Worm (Caenorhabditis elegans) whole organism, L4/young adult: ENCODE data around the gene idpc-5.

ENCODE experiments used
- W03F9.2 ChIP-seq: fragments of 150-350 bp; optimal IDR thresholded peaks from 2 replicates; lab custom pipeline; 2014; ENCODE audit warnings: missing biosample characterization, missing genetic modification characterization
- dao-5 ChIP-seq: sonication (generic microtip); optimal IDR thresholded peaks from 2 replicates; lab custom pipeline; 2016; ENCODE audit warnings: missing genotype, missing genetic modification characterization, moderate library complexity, missing compliant biosample characterization

- no peak for TF ChIP-seq dao-5 (tag; lab: Kevin White, UChicago)
- TF ChIP-seq W03F9.2 (tag; lab: Kevin White, UChicago) = no peak
Observed at ce11 chrV:9583323-9583644, 39.5 kb downstream of the idpc-5 start, which contains the start of gene K09G1.1.
